Worm (Caenorhabditis elegans) whole organism, mixed stage, embryonic: Measurements from ENCODE around the gene M05D6.3.

Experiments
- blmp-1 ChIP-seq: fragments of 150-350 bp; optimal IDR thresholded peaks from 2 replicates; lab custom pipeline; 2014; ENCODE audit warnings: missing biosample characterization, missing genetic modification characterization
- ceh-83 ChIP-seq: fragments of 200-800 bp; sonication (Bioruptor generic); optimal IDR thresholded peaks from 2 replicates; lab custom pipeline; 2018; ENCODE audit warnings: mild to moderate bottlenecking, missing genetic modification characterization, missing compliant biosample characterization
- lin-13 ChIP-seq: fragments of 150-350 bp; optimal IDR thresholded peaks from 2 replicates; lab custom pipeline; 2014; ENCODE audit warnings: missing biosample characterization, missing genetic modification characterization
- lsy-2 ChIP-seq: fragments of 150-350 bp; optimal IDR thresholded peaks from 2 replicates; lab custom pipeline; 2014; ENCODE audit warnings: missing biosample characterization, missing genetic modification characterization
- mab-5 ChIP-seq: fragments of 150-350 bp; optimal IDR thresholded peaks from 2 replicates; lab custom pipeline; 2014; ENCODE audit warnings: missing biosample characterization, missing genetic modification characterization
- nhr-2 ChIP-seq: fragments of 150-350 bp; optimal IDR thresholded peaks from 2 replicates; lab custom pipeline; 2014; ENCODE audit warnings: missing biosample characterization, missing genetic modification characterization
- pha-4 ChIP-seq: fragments of 150-350 bp; optimal IDR thresholded peaks from 2 replicates; lab custom pipeline; 2018; ENCODE audit warnings: missing biosample characterization, missing genetic modification reagents, missing genetic modification characterization
- snpc-4 ChIP-seq: fragments of 150-350 bp; optimal IDR thresholded peaks from 2 replicates; lab custom pipeline; 2014; ENCODE audit warnings: missing biosample characterization, missing genetic modification characterization
- sptf-1 ChIP-seq: sonication (generic microtip); optimal IDR thresholded peaks from 2 replicates; lab custom pipeline; 2017; ENCODE audit warnings: mild to moderate bottlenecking, missing genetic modification characterization, moderate library complexity, missing compliant biosample characterization
- unc-39 ChIP-seq: fragments of 150-350 bp; optimal IDR thresholded peaks from 2 replicates; lab custom pipeline; 2014; ENCODE audit warnings: missing biosample characterization, missing genetic modification characterization
- unc-62 ChIP-seq: fragments of 150-350 bp; optimal IDR thresholded peaks from 2 replicates; lab custom pipeline; 2014; ENCODE audit warnings: missing biosample characterization, missing genetic modification reagents, missing genetic modification characterization
- zip-8 ChIP-seq: fragments of 150-350 bp; optimal IDR thresholded peaks from 2 replicates; lab custom pipeline; 2014; ENCODE audit warnings: missing biosample characterization, missing genetic modification characterization
- ztf-11 ChIP-seq: fragments of 150-350 bp; optimal IDR thresholded peaks from 2 replicates; lab custom pipeline; 2014; ENCODE audit warnings: missing biosample characterization, missing genetic modification characterization

ce11 chrII:8441519-8441918 is 34.1 kb upstream of the M05D6.3 start:
- TF ChIP-seq unc-39 (tag; lab: Kevin White, UChicago), result no peak
- no peak for TF ChIP-seq lin-13 (tag; lab: Kevin White, UChicago)
- no peak for TF ChIP-seq ztf-11 (tag; lab: Kevin White, UChicago)
- TF ChIP-seq sptf-1 (tag; lab: Kevin White, UChicago), result no peak
- no peak for TF ChIP-seq mab-5
- TF ChIP-seq zip-8 (tag; lab: Kevin White, UChicago), result no peak
- no peak for TF ChIP-seq nhr-2
- TF ChIP-seq snpc-4 (tag; lab: Kevin White, UChicago), result no peak
- TF ChIP-seq pha-4 (tag; lab: Kevin White, UChicago), result no peak
- TF ChIP-seq unc-62 (GFP tag; lab: Kevin White, UChicago), result no peak
- TF ChIP-seq ceh-83 (GFP tag; lab: Kevin White, UChicago), result no peak
- TF ChIP-seq blmp-1 (tag; lab: Kevin White, UChicago), result no peak
- no peak for TF ChIP-seq lsy-2 (tag; lab: Kevin White, UChicago)
